Worm (Caenorhabditis elegans): Measurements from ENCODE around the gene cutl-19.

- TF ChIP-seq W03F9.2 (tag; optimal IDR thresholded peaks at IDR 0.05) (peak; percentile 17), dao-5 (tag; optimal IDR thresholded peaks at IDR 0.05) (no peak), him-1 (tag; optimal IDR thresholded peaks at IDR 0.05) (no peak)
Observed at ce11 chrIII:5225321-5225720, 7.9 kb upstream of the cutl-19 start, which contains the start of gene nex-1.
